Fruit fly (Drosophila melanogaster) whole organism, adult: Measurements from ENCODE around the gene VhaM9.7-d.

Experiments
- CG12768 ChIP-seq: fragments of 200-800 bp; sonication (Bioruptor generic); optimal IDR thresholded peaks from 2 replicates; lab custom pipeline; 2017; ENCODE audit warnings: missing biosample characterization, missing genetic modification characterization, mild to moderate bottlenecking, moderate library complexity, missing genetic modification reagents
- CG33017 ChIP-seq: fragments of 200-800 bp; sonication (Bioruptor generic); optimal IDR thresholded peaks from 2 replicates; lab custom pipeline; 2018; ENCODE audit warnings: missing biosample characterization, mild to moderate bottlenecking, missing genetic modification characterization, moderate library complexity
- CG5204 ChIP-seq: fragments of 200-800 bp; sonication (Bioruptor generic); optimal IDR thresholded peaks from 2 replicates; lab custom pipeline; 2016; ENCODE audit warnings: missing biosample characterization, missing genetic modification characterization
- CG7101 ChIP-seq: fragments of 200-800 bp; sonication (Bioruptor generic); optimal IDR thresholded peaks from 2 replicates; lab custom pipeline; 2018; ENCODE audit warnings: missing biosample characterization, mild to moderate bottlenecking, missing genetic modification characterization, moderate library complexity
- Clk ChIP-seq: fragments of 200-800 bp; sonication (Bioruptor generic); optimal IDR thresholded peaks from 2 replicates; lab custom pipeline; 2017; ENCODE audit warnings: missing biosample characterization, missing genetic modification characterization
- Mnt ChIP-seq: fragments of 200-800 bp; sonication (Bioruptor generic); optimal IDR thresholded peaks from 2 replicates; lab custom pipeline; 2016; ENCODE audit warnings: missing biosample characterization, mild to moderate bottlenecking, missing genetic modification characterization
- bab1 ChIP-seq: fragments of 200-800 bp; sonication (Bioruptor generic); optimal IDR thresholded peaks from 3 replicates; lab custom pipeline; 2019; ENCODE audit warnings: missing biosample characterization, mild to moderate bottlenecking, missing genetic modification characterization, moderate library complexity
- cic ChIP-seq: fragments of 200-800 bp; sonication (Bioruptor generic); optimal IDR thresholded peaks from 2 replicates; lab custom pipeline; 2017; ENCODE audit warnings: missing biosample characterization, mild to moderate bottlenecking, missing genetic modification characterization, moderate library complexity

dm6 chr3R:17008018-17008674 lies 33.1 kb downstream of the VhaM9.7-d start, which contains the start of gene CG8907:
- TF ChIP-seq CG5204 (GFP tag; lab: Kevin White, UChicago), result no peak
- TF ChIP-seq bab1 (GFP tag; lab: Kevin White, UChicago), result no peak
- TF ChIP-seq CG12768, result no peak
- TF ChIP-seq Mnt, result no peak
- TF ChIP-seq Clk (GFP tag; lab: Kevin White, UChicago), result no peak
- no peak for TF ChIP-seq CG33017 (tag; lab: Kevin White, UChicago)
- no peak for TF ChIP-seq CG7101
- TF ChIP-seq cic (GFP tag; lab: Kevin White, UChicago), result peak; percentile 20
